Comparison of ENCODE assay signal across 6 fruit fly cellular contexts in the genomic region with DNA sequence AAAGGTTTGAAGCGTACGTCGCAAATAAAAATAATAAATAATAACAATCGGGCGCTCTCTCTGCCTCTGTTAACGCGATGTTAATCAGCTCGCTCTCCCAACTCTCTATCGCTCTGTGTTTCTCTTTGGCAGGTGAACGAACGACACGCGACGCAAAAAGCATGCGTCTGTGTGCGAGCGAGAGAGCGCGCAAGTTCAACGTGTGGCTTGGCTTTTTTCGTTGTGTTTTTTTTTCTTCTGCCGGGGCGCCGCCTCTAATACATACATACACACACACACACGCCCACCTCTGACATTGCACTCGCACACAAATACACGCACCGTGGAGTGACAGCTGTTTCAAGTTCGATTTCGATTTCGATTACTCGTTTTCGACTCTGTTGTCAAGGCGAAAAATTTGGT.
TF ChIP-seq lines count a peak whose summit lies in the region.

No protein-coding gene starts in this region.

- TF ChIP-seq CTCF in whole organism, embryonic (GFP tag; optimal IDR thresholded peaks at IDR 0.05; lab: Kevin White, UChicago): no peak

TF ChIP-seq in whole organism, 6 proteins besides CTCF, POLR2A, EP300 and RAD21:
- TF ChIP-seq EcR (GFP tag; optimal IDR thresholded peaks at IDR 0.05; lab: Kevin White, UChicago) (peak; percentile 65 to 89), usp (GFP tag; optimal IDR thresholded peaks at IDR 0.05; lab: Kevin White, UChicago) (no peak), psq (optimal IDR thresholded peaks at IDR 0.05; lab: Kevin White, UChicago) (no peak), CG8478 (optimal IDR thresholded peaks at IDR 0.05; lab: Kevin White, UChicago) (no peak), pan (optimal IDR thresholded peaks at IDR 0.05; lab: Kevin White, UChicago) (no peak), Dll (optimal IDR thresholded peaks at IDR 0.05; lab: Kevin White, UChicago) (peak; percentile 51)

TF ChIP-seq in whole organism, adult, 20 proteins besides CTCF, POLR2A, EP300 and RAD21 (continues in another document):
- TF ChIP-seq Crg-1 (GFP tag; optimal IDR thresholded peaks at IDR 0.05; lab: Kevin White, UChicago): no peak
- TF ChIP-seq cic (GFP tag; optimal IDR thresholded peaks at IDR 0.05; lab: Kevin White, UChicago): peak; percentile 46
- no peak for TF ChIP-seq cnc (optimal IDR thresholded peaks at IDR 0.05; lab: Kevin White, UChicago)
- no peak for TF ChIP-seq tj (GFP tag; optimal IDR thresholded peaks at IDR 0.05; lab: Kevin White, UChicago)
- TF ChIP-seq pad (GFP tag; optimal IDR thresholded peaks at IDR 0.05; lab: Kevin White, UChicago): no peak
- no peak for TF ChIP-seq CG14711 (tag; optimal IDR thresholded peaks at IDR 0.05; lab: Kevin White, UChicago)
- TF ChIP-seq ovo (GFP tag; optimal IDR thresholded peaks at IDR 0.05; lab: Kevin White, UChicago): no peak
- TF ChIP-seq CG5204 (GFP tag; optimal IDR thresholded peaks at IDR 0.05; lab: Kevin White, UChicago): no peak
- TF ChIP-seq Mnt (GFP tag; optimal IDR thresholded peaks at IDR 0.05; lab: Kevin White, UChicago): peak; percentile 50
- TF ChIP-seq bab1 (GFP tag; optimal IDR thresholded peaks at IDR 0.05; lab: Kevin White, UChicago): peak; percentile 38
- no peak for TF ChIP-seq CG7045 (GFP tag; optimal IDR thresholded peaks at IDR 0.05; lab: Kevin White, UChicago)
- no peak for TF ChIP-seq CG7101 (tag; optimal IDR thresholded peaks at IDR 0.05; lab: Kevin White, UChicago)
- no peak for TF ChIP-seq kay (GFP tag; lab: Kevin White, UChicago; ENCODE audit: borderline replicate concordance)
- peak; percentile 46 for TF ChIP-seq CG12768 (GFP tag; optimal IDR thresholded peaks at IDR 0.05; lab: Kevin White, UChicago)
- TF ChIP-seq CG1620 (GFP tag; optimal IDR thresholded peaks at IDR 0.05; lab: Kevin White, UChicago): no peak
- no peak for TF ChIP-seq Hr96 (GFP tag; optimal IDR thresholded peaks at IDR 0.05; lab: Kevin White, UChicago)
- TF ChIP-seq toe (GFP tag; optimal IDR thresholded peaks at IDR 0.05; lab: Kevin White, UChicago): peak; percentile 10

TF ChIP-seq in whole organism, embryonic, 481 proteins besides CTCF, POLR2A, EP300 and RAD21 (continues in another document):
- no peak for TF ChIP-seq trh (GFP tag; optimal IDR thresholded peaks at IDR 0.05; lab: Kevin White, UChicago)
- no peak for TF ChIP-seq CG14860 (GFP tag; IDR thresholded peaks at IDR 0.05; lab: Robert Waterston, UW; ENCODE audit: partially characterized antibody)
- TF ChIP-seq CG17802 (tag; optimal IDR thresholded peaks at IDR 0.05; lab: Kevin White, UChicago): no peak
- TF ChIP-seq ERR (GFP tag; optimal IDR thresholded peaks at IDR 0.05; lab: Kevin White, UChicago): no peak
- no peak for TF ChIP-seq CG14014 (GFP tag; IDR thresholded peaks at IDR 0.05; lab: Robert Waterston, UW)
- no peak for TF ChIP-seq ssp (GFP tag; IDR thresholded peaks at IDR 0.05; lab: Robert Waterston, UW)
- TF ChIP-seq sisA (GFP tag; IDR thresholded peaks at IDR 0.05; lab: Robert Waterston, UW): no peak
- no peak for TF ChIP-seq slou (GFP tag; optimal IDR thresholded peaks at IDR 0.05; lab: Kevin White, UChicago)
- no peak for TF ChIP-seq CG11093 (GFP tag; IDR thresholded peaks at IDR 0.05; lab: Robert Waterston, UW)
- TF ChIP-seq CG2116 (GFP tag; optimal IDR thresholded peaks at IDR 0.05; lab: Kevin White, UChicago): peak; percentile 56
- TF ChIP-seq corto (GFP tag; optimal IDR thresholded peaks at IDR 0.05; lab: Kevin White, UChicago): peak; percentile 59
- peak; percentile 48; the same call in 1 of the 2 replicates for TF ChIP-seq rib (GFP tag; IDR thresholded peaks at IDR 0.05; lab: Robert Waterston, UW)
- no peak for TF ChIP-seq Eip74EF (GFP tag; optimal IDR thresholded peaks at IDR 0.05; lab: Kevin White, UChicago)
- TF ChIP-seq CG8478 (optimal IDR thresholded peaks at IDR 0.05; lab: Kevin White, UChicago): peak; percentile 46
- no peak for TF ChIP-seq fd102C (GFP tag; optimal IDR thresholded peaks at IDR 0.05; lab: Kevin White, UChicago)
- TF ChIP-seq PHDP (tag; optimal IDR thresholded peaks at IDR 0.05; lab: Kevin White, UChicago): no peak
- no peak for TF ChIP-seq cad (GFP tag; optimal IDR thresholded peaks at IDR 0.05; lab: Kevin White, UChicago)

TF ChIP-seq in whole organism, prepupa, 60 proteins besides CTCF, POLR2A, EP300 and RAD21 (continues in another document):
- TF ChIP-seq fd85E (GFP tag; optimal IDR thresholded peaks at IDR 0.05; lab: Kevin White, UChicago) (peak; percentile 46), dsx (GFP tag; optimal IDR thresholded peaks at IDR 0.05; lab: Kevin White, UChicago; ENCODE audit: poor library complexity, severe bottlenecking) (no peak), CG6163 (GFP tag; IDR thresholded peaks at IDR 0.05; lab: Robert Waterston, UW) (peak; percentile 82), CG9139 (GFP tag; optimal IDR thresholded peaks at IDR 0.05; lab: Kevin White, UChicago) (peak; percentile 69), eg (GFP tag; IDR thresholded peaks at IDR 0.05; lab: Robert Waterston, UW) (peak; percentile 77; the same call in 2 of the 3 replicates), Ets21C (GFP tag; optimal IDR thresholded peaks at IDR 0.05; lab: Kevin White, UChicago) (no peak), CG6276 (GFP tag; optimal IDR thresholded peaks at IDR 0.05; lab: Kevin White, UChicago) (peak; percentile 11), CG8119 (GFP tag; IDR thresholded peaks at IDR 0.05; lab: Robert Waterston, UW) (peak; percentile 45; the same call in 2 of the 3 replicates), dac (GFP tag; optimal IDR thresholded peaks at IDR 0.05; lab: Kevin White, UChicago) (no peak), CG34406 (GFP tag; optimal IDR thresholded peaks at IDR 0.05; lab: Kevin White, UChicago) (peak; percentile 16), CG6808 (GFP tag; optimal IDR thresholded peaks at IDR 0.05; lab: Kevin White, UChicago) (peak; percentile 23), CG11902 (GFP tag; optimal IDR thresholded peaks at IDR 0.05; lab: Kevin White, UChicago) (no peak), CG16779 (tag; optimal IDR thresholded peaks at IDR 0.05; lab: Kevin White, UChicago) (peak; percentile 25), Sox14 (GFP tag; optimal IDR thresholded peaks at IDR 0.05; lab: Kevin White, UChicago) (no peak), Met (GFP tag; optimal IDR thresholded peaks at IDR 0.05; lab: Kevin White, UChicago) (peak; percentile 35), CG6792 (GFP tag; optimal IDR thresholded peaks at IDR 0.05; lab: Kevin White, UChicago) (no peak), pdm3 (GFP tag; optimal IDR thresholded peaks at IDR 0.05; lab: Kevin White, UChicago) (no peak)

TF ChIP-seq in whole organism, pupa, 21 proteins besides CTCF, POLR2A, EP300 and RAD21:
- TF ChIP-seq rn (GFP tag; IDR thresholded peaks at IDR 0.05; lab: Robert Waterston, UW) (0 out of 2 replicates have a peak, but pooled peaks have one; percentile 8), EcR (GFP tag; optimal IDR thresholded peaks at IDR 0.05; lab: Kevin White, UChicago) (peak; percentile 98), CG32121 (GFP tag; IDR thresholded peaks at IDR 0.05; lab: Robert Waterston, UW) (peak; percentile 40; the same call in 1 of the 2 replicates), Snoo (tag; optimal IDR thresholded peaks at IDR 0.05; lab: Kevin White, UChicago) (peak; percentile 17), CG8159 (tag; optimal IDR thresholded peaks at IDR 0.05; lab: Kevin White, UChicago) (no peak), CG34367 (tag; optimal IDR thresholded peaks at IDR 0.05; lab: Kevin White, UChicago) (peak; percentile 31), CG8301 (tag; optimal IDR thresholded peaks at IDR 0.05; lab: Kevin White, UChicago) (no peak), CG13204 (GFP tag; optimal IDR thresholded peaks at IDR 0.05; lab: Kevin White, UChicago) (peak; percentile 50), gl (tag; optimal IDR thresholded peaks at IDR 0.05; lab: Kevin White, UChicago) (peak; percentile 59), CG12605 (GFP tag; IDR thresholded peaks at IDR 0.05; lab: Robert Waterston, UW) (peak; percentile 83), CG9948 (tag; optimal IDR thresholded peaks at IDR 0.05; lab: Kevin White, UChicago) (no peak), Pif1B (GFP tag; optimal IDR thresholded peaks at IDR 0.05; lab: Kevin White, UChicago) (no peak), CG4496 (GFP tag; IDR thresholded peaks at IDR 0.05; lab: Robert Waterston, UW) (peak; percentile 80), fd96Ca (GFP tag; IDR thresholded peaks at IDR 0.05; lab: Robert Waterston, UW) (peak; percentile 38; the same call in 1 of the 3 replicates), Pif1A (GFP tag; optimal IDR thresholded peaks at IDR 0.05; lab: Kevin White, UChicago) (peak; percentile 5), Ets98B (GFP tag; IDR thresholded peaks at IDR 0.05; lab: Robert Waterston, UW) (peak; percentile 73)

TF ChIP-seq in whole organism, wandering third instar larva, 38 proteins besides CTCF, POLR2A, EP300 and RAD21 (continues in another document):
- no peak for TF ChIP-seq Hr78 (GFP tag; optimal IDR thresholded peaks at IDR 0.05; lab: Kevin White, UChicago)
- TF ChIP-seq Rel (GFP tag; optimal IDR thresholded peaks at IDR 0.05; lab: Kevin White, UChicago): peak; percentile 26
- peak; percentile 43 for TF ChIP-seq Rel (tag; optimal IDR thresholded peaks at IDR 0.05; lab: Kevin White, UChicago)
- TF ChIP-seq Sp1 (GFP tag; optimal IDR thresholded peaks at IDR 0.05; lab: Kevin White, UChicago): peak; percentile 11
- TF ChIP-seq Hr83 (GFP tag; optimal IDR thresholded peaks at IDR 0.05; lab: Kevin White, UChicago; ENCODE audit: poor library complexity, severe bottlenecking): peak; percentile 68
- TF ChIP-seq CG32264 (GFP tag; optimal IDR thresholded peaks at IDR 0.05; lab: Kevin White, UChicago): no peak
- peak; percentile 79 for TF ChIP-seq CrebA (GFP tag; optimal IDR thresholded peaks at IDR 0.05; lab: Kevin White, UChicago; ENCODE audit: borderline replicate concordance)
- TF ChIP-seq foxo (GFP tag; optimal IDR thresholded peaks at IDR 0.05; lab: Kevin White, UChicago): no peak
- no peak for TF ChIP-seq rgr (GFP tag; optimal IDR thresholded peaks at IDR 0.05; lab: Kevin White, UChicago)
- TF ChIP-seq sage (GFP tag; optimal IDR thresholded peaks at IDR 0.05; lab: Kevin White, UChicago): peak; percentile 67
- TF ChIP-seq GATAd (GFP tag; optimal IDR thresholded peaks at IDR 0.05; lab: Kevin White, UChicago): no peak
- no peak for TF ChIP-seq CG9705 (GFP tag; optimal IDR thresholded peaks at IDR 0.05; lab: Kevin White, UChicago)
- TF ChIP-seq br (GFP tag; optimal IDR thresholded peaks at IDR 0.05; lab: Kevin White, UChicago): no peak
- TF ChIP-seq Hnf4 (GFP tag; optimal IDR thresholded peaks at IDR 0.05; lab: Kevin White, UChicago): no peak
- TF ChIP-seq h (GFP tag; optimal IDR thresholded peaks at IDR 0.05; lab: Kevin White, UChicago): peak; percentile 72
- TF ChIP-seq Vsx2 (GFP tag; optimal IDR thresholded peaks at IDR 0.05; lab: Kevin White, UChicago; ENCODE audit: partially characterized antibody): peak; percentile 40
- no peak for TF ChIP-seq fru (GFP tag; optimal IDR thresholded peaks at IDR 0.05; lab: Kevin White, UChicago)
- TF ChIP-seq jim (GFP tag; optimal IDR thresholded peaks at IDR 0.05; lab: Kevin White, UChicago): peak; percentile 94
- no peak for TF ChIP-seq pan (optimal IDR thresholded peaks at IDR 0.05; lab: Kevin White, UChicago)
- TF ChIP-seq usp (GFP tag; optimal IDR thresholded peaks at IDR 0.05; lab: Kevin White, UChicago): no peak
- TF ChIP-seq Dfd (GFP tag; optimal IDR thresholded peaks at IDR 0.05; lab: Kevin White, UChicago): no peak
- TF ChIP-seq brk (GFP tag; optimal IDR thresholded peaks at IDR 0.05; lab: Kevin White, UChicago): peak; percentile 6
